Fruit fly (Drosophila melanogaster): ENCODE measurements around the gene Meics.
A peak's percentile ranks its signal among the peaks of the same experiment; 100 is the strongest.

Gene Meics

dm6 chr3L:14004963-14005458, 40.5 kb upstream of the Meics start (continued):
- TF ChIP-seq unpg (GFP tag; optimal IDR thresholded peaks at IDR 0.05) = peak; percentile 96
- peak; percentile 97 for TF ChIP-seq Ada2b (GFP tag; IDR thresholded peaks at IDR 0.05)
- peak; percentile 92 for TF ChIP-seq Max (GFP tag; optimal IDR thresholded peaks at IDR 0.05)
- TF ChIP-seq CG10959 (GFP tag; IDR thresholded peaks at IDR 0.05) = peak; percentile 85
- peak; percentile 87 for TF ChIP-seq Bdp1 (GFP tag; optimal IDR thresholded peaks at IDR 0.05)
- peak; percentile 97 for TF ChIP-seq CG13624 (GFP tag; optimal IDR thresholded peaks at IDR 0.05)
- peak; percentile 91 for TF ChIP-seq CG15514 (GFP tag; optimal IDR thresholded peaks at IDR 0.05)
- peak; percentile 65 for TF ChIP-seq B-H2 (GFP tag; optimal IDR thresholded peaks at IDR 0.05)
- TF ChIP-seq CG3407 (GFP tag; optimal IDR thresholded peaks at IDR 0.05) = peak; percentile 93
- peak; percentile 94 for TF ChIP-seq dm (GFP tag; optimal IDR thresholded peaks at IDR 0.05)
- TF ChIP-seq HLH3B (GFP tag; IDR thresholded peaks at IDR 0.05) = peak; percentile 98
- TF ChIP-seq Adf1 (GFP tag; IDR thresholded peaks at IDR 0.05) = peak; percentile 75
- TF ChIP-seq CG3065 (GFP tag; optimal IDR thresholded peaks at IDR 0.05) = peak; percentile 75
- peak; percentile 87 for TF ChIP-seq p53 (GFP tag; optimal IDR thresholded peaks at IDR 0.05)
- peak; percentile 83 for TF ChIP-seq CG17912 (GFP tag; optimal IDR thresholded peaks at IDR 0.05)
- peak; percentile 68 for TF ChIP-seq CG15696 (tag; optimal IDR thresholded peaks at IDR 0.05)
- peak; percentile 67 for TF ChIP-seq dmrt11E (tag; optimal IDR thresholded peaks at IDR 0.05)
- TF ChIP-seq tx (GFP tag; optimal IDR thresholded peaks at IDR 0.05) = peak; percentile 94
- TF ChIP-seq CG12219 (GFP tag; optimal IDR thresholded peaks at IDR 0.05) = peak; percentile 94
- no peak for TF ChIP-seq grn (GFP tag; optimal IDR thresholded peaks at IDR 0.05)
- peak; percentile 89 for TF ChIP-seq CG9437 (GFP tag; optimal IDR thresholded peaks at IDR 0.05)
- TF ChIP-seq dmrt99B (tag; optimal IDR thresholded peaks at IDR 0.05) = peak; percentile 98
- TF ChIP-seq Nf-YC (tag; optimal IDR thresholded peaks at IDR 0.05) = peak; percentile 44
- TF ChIP-seq CG6175 (GFP tag; IDR thresholded peaks at IDR 0.05) = 0 out of 3 replicates have a peak, but pooled peaks have one; percentile 40
- peak; percentile 93 for TF ChIP-seq CG2875 (GFP tag; optimal IDR thresholded peaks at IDR 0.05)
- TF ChIP-seq Jarid2 (GFP tag; optimal IDR thresholded peaks at IDR 0.05) = peak; percentile 80
- peak; percentile 96 for TF ChIP-seq CG9609 (GFP tag; optimal IDR thresholded peaks at IDR 0.05)
- TF ChIP-seq CG43689 (GFP tag; IDR thresholded peaks at IDR 0.05) = peak; percentile 92
- peak; percentile 97 for TF ChIP-seq bab2 (GFP tag; optimal IDR thresholded peaks at IDR 0.05)
- TF ChIP-seq Xrp1 (GFP tag; IDR thresholded peaks at IDR 0.05) = peak; percentile 93
- TF ChIP-seq Hsf (GFP tag; optimal IDR thresholded peaks at IDR 0.05) = peak; percentile 96
- TF ChIP-seq Drgx (GFP tag; IDR thresholded peaks at IDR 0.05) = peak; percentile 99
- peak; percentile 96 for TF ChIP-seq CG7839 (tag; optimal IDR thresholded peaks at IDR 0.05)
- peak; percentile 78 for TF ChIP-seq CG14965 (GFP tag; optimal IDR thresholded peaks at IDR 0.05; ENCODE audit: borderline replicate concordance)
- TF ChIP-seq disco-r (GFP tag; optimal IDR thresholded peaks at IDR 0.05) = peak; percentile 87
- TF ChIP-seq CG15479 (GFP tag; optimal IDR thresholded peaks at IDR 0.05) = no peak
- TF ChIP-seq tgo (GFP tag; IDR thresholded peaks at IDR 0.05) = peak; percentile 93
- TF ChIP-seq h (optimal IDR thresholded peaks at IDR 0.05) = no peak
- peak; percentile 92 for TF ChIP-seq ttk (GFP tag; IDR thresholded peaks at IDR 0.05)
- TF ChIP-seq CG2129 (GFP tag; IDR thresholded peaks at IDR 0.05; ENCODE audit: partially characterized antibody) = no peak
- peak; percentile 92 for TF ChIP-seq CG15601 (tag; optimal IDR thresholded peaks at IDR 0.05)
- TF ChIP-seq H15 (GFP tag; IDR thresholded peaks at IDR 0.05) = peak; percentile 96
- TF ChIP-seq fru (optimal IDR thresholded peaks at IDR 0.05) = no peak
- TF ChIP-seq Dfd (GFP tag; optimal IDR thresholded peaks at IDR 0.05) = no peak
- TF ChIP-seq Hey (tag; optimal IDR thresholded peaks at IDR 0.05) = peak; percentile 81
- TF ChIP-seq HLH54F (GFP tag; optimal IDR thresholded peaks at IDR 0.05) = peak; percentile 96
- TF ChIP-seq lilli (GFP tag; optimal IDR thresholded peaks at IDR 0.05) = peak; percentile 97
- TF ChIP-seq rib (GFP tag; IDR thresholded peaks at IDR 0.05) = peak; percentile 77
- no peak for TF ChIP-seq Trl (optimal IDR thresholded peaks at IDR 0.05)
- TF ChIP-seq Trl (GFP tag; optimal IDR thresholded peaks at IDR 0.05) = peak; percentile 96
- peak; percentile 92 for TF ChIP-seq CG4854 (GFP tag; optimal IDR thresholded peaks at IDR 0.05)
- TF ChIP-seq sens-2 (GFP tag; IDR thresholded peaks at IDR 0.05) = peak; percentile 86

Measured in whole organism, embryonic.